Fruit fly (Drosophila melanogaster) whole organism, embryonic: ENCODE data around the gene CG31473.

Experiments used
- Abd-B ChIP-seq: fragments of 200-800 bp; sonication (Bioruptor generic); optimal IDR thresholded peaks from 2 replicates; lab custom pipeline; 2018; ENCODE audit warnings: missing biosample characterization, mild to moderate bottlenecking, missing genetic modification characterization, moderate library complexity
- Blimp-1 ChIP-seq: fragments of 200-800 bp; sonication (Bioruptor generic); optimal IDR thresholded peaks from 3 replicates; lab custom pipeline; 2018; ENCODE audit warnings: missing biosample characterization, missing genetic modification characterization, mild to moderate bottlenecking, moderate library complexity, missing genetic modification reagents
- C15 ChIP-seq: fragments of 200-800 bp; sonication (Bioruptor generic); IDR thresholded peaks from 3 replicates; pipeline ENCODE4 v1.3.6; 2022; ENCODE audit warnings: missing biosample characterization, missing genetic modification characterization
- CG10209 ChIP-seq: fragments of 200-800 bp; sonication (Bioruptor generic); optimal IDR thresholded peaks from 3 replicates; lab custom pipeline; 2017; ENCODE audit warnings: missing biosample characterization, mild to moderate bottlenecking, missing genetic modification characterization, missing genetic modification reagents
- CG13775 ChIP-seq: fragments of 200-800 bp; sonication (Bioruptor generic); optimal IDR thresholded peaks from 3 replicates; lab custom pipeline; 2017; ENCODE audit warnings: missing biosample characterization, mild to moderate bottlenecking, missing genetic modification characterization
- CG14014 ChIP-seq: fragments of 200-800 bp; sonication (Bioruptor generic); IDR thresholded peaks from 2 replicates; pipeline ENCODE4 v1.3.6; 2022; ENCODE audit warnings: missing biosample characterization, missing genetic modification characterization
- CG15514 ChIP-seq: fragments of 200-800 bp; sonication (Bioruptor generic); optimal IDR thresholded peaks from 3 replicates; lab custom pipeline; 2017; ENCODE audit warnings: missing biosample characterization, missing genetic modification characterization, mild to moderate bottlenecking, moderate library complexity, missing genetic modification reagents
- CG17361 ChIP-seq: fragments of 200-800 bp; sonication (Bioruptor generic); IDR thresholded peaks from 3 replicates; pipeline ENCODE4 v1.3.6; 2022; ENCODE audit warnings: missing biosample characterization, missing genetic modification characterization
- CG17802 ChIP-seq: fragments of 200-800 bp; sonication (Bioruptor generic); optimal IDR thresholded peaks from 2 replicates; lab custom pipeline; 2018; ENCODE audit warnings: missing biosample characterization, mild to moderate bottlenecking, missing genetic modification characterization, moderate library complexity
- CG18764 ChIP-seq: fragments of 200-800 bp; sonication (Bioruptor generic); optimal IDR thresholded peaks from 3 replicates; lab custom pipeline; 2016; ENCODE audit warnings: missing biosample characterization, missing genetic modification characterization
- CG2712 ChIP-seq: fragments of 200-800 bp; optimal IDR thresholded peaks from 3 replicates; lab custom pipeline; 2019; ENCODE audit warnings: missing biosample characterization, mild to moderate bottlenecking, missing genetic modification characterization, moderate library complexity
- CG2889 ChIP-seq: fragments of 200-800 bp; sonication (Bioruptor generic); IDR thresholded peaks from 3 replicates; pipeline ENCODE4 v1.3.6; 2022; ENCODE audit warnings: missing biosample characterization, missing genetic modification characterization
- CG3065 ChIP-seq: fragments of 200-800 bp; sonication (Bioruptor generic); optimal IDR thresholded peaks from 2 replicates; lab custom pipeline; 2016; ENCODE audit warnings: missing biosample characterization, missing genetic modification characterization
- CG3163 ChIP-seq: fragments of 200-800 bp; sonication (Bioruptor generic); optimal IDR thresholded peaks from 3 replicates; lab custom pipeline; 2016; ENCODE audit warnings: missing biosample characterization, missing genetic modification characterization
- CG32532 ChIP-seq: fragments of 200-800 bp; sonication (Bioruptor generic); IDR thresholded peaks from 2 replicates; pipeline ENCODE4 v1.3.6; 2022; ENCODE audit warnings: missing biosample characterization, missing genetic modification characterization
- CG4360 ChIP-seq: fragments of 200-800 bp; sonication (Bioruptor generic); IDR thresholded peaks from 2 replicates; pipeline ENCODE4 v1.3.6; 2022; ENCODE audit warnings: missing biosample characterization, missing genetic modification characterization
- CG6272 ChIP-seq: fragments of 200-800 bp; sonication (Bioruptor generic); IDR thresholded peaks from 2 replicates; pipeline ENCODE4 v1.3.6; 2022; ENCODE audit warnings: missing biosample characterization, missing genetic modification characterization
- CG7928 ChIP-seq: fragments of 200-800 bp; sonication (Bioruptor generic); optimal IDR thresholded peaks from 2 replicates; lab custom pipeline; 2017; ENCODE audit warnings: missing biosample characterization, mild to moderate bottlenecking, missing genetic modification characterization
- CG8944 ChIP-seq: fragments of 200-800 bp; sonication (Bioruptor generic); optimal IDR thresholded peaks from 3 replicates; lab custom pipeline; 2016; ENCODE audit warnings: missing biosample characterization, missing genetic modification characterization
- CG9727 ChIP-seq: fragments of 200-800 bp; sonication (Bioruptor generic); optimal IDR thresholded peaks from 3 replicates; lab custom pipeline; 2017; ENCODE audit warnings: missing biosample characterization, mild to moderate bottlenecking, missing genetic modification characterization
- CG9817 ChIP-seq: fragments of 200-800 bp; sonication (Bioruptor generic); optimal IDR thresholded peaks from 2 replicates; lab custom pipeline; 2018; ENCODE audit warnings: missing biosample characterization, mild to moderate bottlenecking, missing genetic modification characterization, moderate library complexity
- CTCF ChIP-seq: fragments of 200-800 bp; sonication (Bioruptor generic); optimal IDR thresholded peaks from 2 replicates; lab custom pipeline; 2017; ENCODE audit warnings: missing biosample characterization, mild to moderate bottlenecking, missing genetic modification characterization, moderate library complexity
- D ChIP-seq, 2 experiments: fragments of 200-800 bp in 1 of 2; fragments of >200 bp in 1 of 2; sonication (Bioruptor generic) in 1 of 2; optimal IDR thresholded peaks; 2 replicates in 1 of 2; 3 replicates in 1 of 2; lab custom pipeline; 2017; ENCODE audit warnings: mild to moderate bottlenecking in 1 of 2, missing biosample characterization in 1 of 2, missing genetic modification characterization in 1 of 2, missing genetic modification reagents in 1 of 2
- Ets97D ChIP-seq: fragments of 200-800 bp; sonication (Bioruptor generic); optimal IDR thresholded peaks from 3 replicates; lab custom pipeline; 2016; ENCODE audit warnings: missing biosample characterization, missing genetic modification characterization
- HLH4C ChIP-seq: fragments of 200-800 bp; sonication (Bioruptor generic); IDR thresholded peaks from 3 replicates; pipeline ENCODE4 v1.3.6; 2022; ENCODE audit warnings: missing biosample characterization, missing genetic modification characterization; ENCODE audit not compliant: partially characterized antibody
- Lim3 ChIP-seq: fragments of 200-800 bp; sonication (Bioruptor generic); IDR thresholded peaks from 2 replicates; pipeline ENCODE4 v1.3.6; 2022; ENCODE audit warnings: missing biosample characterization, missing genetic modification characterization
- NC2α ChIP-seq: fragments of 200-800 bp; sonication (Bioruptor generic); optimal IDR thresholded peaks from 2 replicates; lab custom pipeline; 2016; ENCODE audit warnings: missing biosample characterization, missing genetic modification characterization
- NK7.1 ChIP-seq: fragments of 200-800 bp; sonication (Bioruptor generic); optimal IDR thresholded peaks from 3 replicates; lab custom pipeline; 2016; ENCODE audit warnings: missing biosample characterization, missing genetic modification characterization
- Neu2 ChIP-seq: fragments of 200-800 bp; sonication (Bioruptor generic); optimal IDR thresholded peaks from 3 replicates; lab custom pipeline; 2016; ENCODE audit warnings: missing biosample characterization, missing genetic modification characterization, borderline replicate concordance
- Sin3A ChIP-seq: fragments of >200 bp; optimal IDR thresholded peaks from 2 replicates; lab custom pipeline; 2018
- Sry-δ ChIP-seq: fragments of 200-800 bp; sonication (Bioruptor generic); optimal IDR thresholded peaks from 2 replicates; lab custom pipeline; 2016; ENCODE audit warnings: missing biosample characterization, missing genetic modification characterization
- Stat92E ChIP-seq, 3 experiments: fragments of >200 bp in 2 of 3; fragments of 200-800 bp in 1 of 3; sonication (Bioruptor generic) in 1 of 3; optimal IDR thresholded peaks; 2 replicates each; lab custom pipeline; 2017 to 2019; ENCODE audit warnings: missing biosample characterization in 3 of 3, missing genetic modification characterization in 3 of 3, mild to moderate bottlenecking in 1 of 3, moderate library complexity in 1 of 3
- ab ChIP-seq: fragments of 200-800 bp; sonication (Bioruptor generic); optimal IDR thresholded peaks from 2 replicates; lab custom pipeline; 2016; ENCODE audit warnings: missing biosample characterization, missing genetic modification characterization
- bcd ChIP-seq: fragments of 200-800 bp; sonication (Bioruptor generic); optimal IDR thresholded peaks from 2 replicates; lab custom pipeline; 2017; ENCODE audit warnings: missing biosample characterization, mild to moderate bottlenecking, missing genetic modification characterization
- cas ChIP-seq: fragments of 200-800 bp; sonication (Bioruptor generic); IDR thresholded peaks from 2 replicates; pipeline ENCODE4 v1.3.6; 2022; ENCODE audit warnings: missing biosample characterization, missing genetic modification characterization
- ci ChIP-seq: fragments of 200-800 bp; sonication (Bioruptor generic); IDR thresholded peaks from 3 replicates; pipeline ENCODE4 v1.3.6; 2022; ENCODE audit warnings: missing biosample characterization, missing genetic modification characterization
- dimm ChIP-seq: fragments of 200-800 bp; sonication (Bioruptor generic); IDR thresholded peaks from 2 replicates; pipeline ENCODE4 v1.3.6; 2022; ENCODE audit warnings: missing biosample characterization, missing genetic modification characterization
- exex ChIP-seq: fragments of 200-800 bp; sonication (Bioruptor generic); optimal IDR thresholded peaks from 4 replicates; lab custom pipeline; 2018; ENCODE audit warnings: missing biosample characterization, mild to moderate bottlenecking, missing genetic modification characterization, moderate library complexity
- fd102C ChIP-seq: fragments of 200-800 bp; sonication (Bioruptor generic); optimal IDR thresholded peaks from 2 replicates; lab custom pipeline; 2018; ENCODE audit warnings: missing biosample characterization, mild to moderate bottlenecking, missing genetic modification characterization, moderate library complexity
- hth ChIP-seq: fragments of >200 bp; optimal IDR thresholded peaks from 2 replicates; lab custom pipeline; 2017; ENCODE audit warnings: inconsistent platforms
- kah ChIP-seq: fragments of 200-800 bp; sonication (Bioruptor generic); optimal IDR thresholded peaks from 2 replicates; lab custom pipeline; 2018; ENCODE audit warnings: missing biosample characterization, mild to moderate bottlenecking, missing genetic modification characterization
- kni ChIP-seq: fragments of 200-800 bp; sonication (Bioruptor generic); optimal IDR thresholded peaks from 3 replicates; lab custom pipeline; 2017; ENCODE audit warnings: mild to moderate bottlenecking, missing biosample characterization, missing genetic modification reagents, missing genetic modification characterization
- odd ChIP-seq: fragments of 200-800 bp; sonication (Bioruptor generic); optimal IDR thresholded peaks from 2 replicates; lab custom pipeline; 2017; ENCODE audit warnings: missing biosample characterization, mild to moderate bottlenecking, missing genetic modification characterization
- prd ChIP-seq, 3 experiments: fragments of >200 bp in 2 of 3; fragments of 200-800 bp in 1 of 3; sonication (Bioruptor generic) in 1 of 3; optimal IDR thresholded peaks in 2 of 3; IDR thresholded peaks in 1 of 3; 2 replicates in 2 of 3; 3 replicates in 1 of 3; pipeline versions ENCODE4 v1.3.6 to Lab custom; 2017 to 2022; ENCODE audit warnings: missing biosample characterization in 1 of 3, missing genetic modification characterization in 1 of 3
- schlank ChIP-seq: fragments of 200-800 bp; sonication (Bioruptor generic); optimal IDR thresholded peaks from 2 replicates; lab custom pipeline; 2018; ENCODE audit warnings: missing biosample characterization, mild to moderate bottlenecking, missing genetic modification characterization
- sima ChIP-seq: fragments of 200-800 bp; sonication (Bioruptor generic); optimal IDR thresholded peaks from 2 replicates; lab custom pipeline; 2016; ENCODE audit warnings: missing biosample characterization, missing genetic modification characterization
- sug ChIP-seq: fragments of 200-800 bp; optimal IDR thresholded peaks from 2 replicates; lab custom pipeline; 2019; ENCODE audit warnings: missing biosample characterization, mild to moderate bottlenecking, missing genetic modification characterization, moderate library complexity
- zen ChIP-seq: fragments of 200-800 bp; sonication (Bioruptor generic); optimal IDR thresholded peaks from 3 replicates; lab custom pipeline; 2018; ENCODE audit warnings: missing biosample characterization, mild to moderate bottlenecking, missing genetic modification characterization, moderate library complexity

The CG31473 gene

DNA sequence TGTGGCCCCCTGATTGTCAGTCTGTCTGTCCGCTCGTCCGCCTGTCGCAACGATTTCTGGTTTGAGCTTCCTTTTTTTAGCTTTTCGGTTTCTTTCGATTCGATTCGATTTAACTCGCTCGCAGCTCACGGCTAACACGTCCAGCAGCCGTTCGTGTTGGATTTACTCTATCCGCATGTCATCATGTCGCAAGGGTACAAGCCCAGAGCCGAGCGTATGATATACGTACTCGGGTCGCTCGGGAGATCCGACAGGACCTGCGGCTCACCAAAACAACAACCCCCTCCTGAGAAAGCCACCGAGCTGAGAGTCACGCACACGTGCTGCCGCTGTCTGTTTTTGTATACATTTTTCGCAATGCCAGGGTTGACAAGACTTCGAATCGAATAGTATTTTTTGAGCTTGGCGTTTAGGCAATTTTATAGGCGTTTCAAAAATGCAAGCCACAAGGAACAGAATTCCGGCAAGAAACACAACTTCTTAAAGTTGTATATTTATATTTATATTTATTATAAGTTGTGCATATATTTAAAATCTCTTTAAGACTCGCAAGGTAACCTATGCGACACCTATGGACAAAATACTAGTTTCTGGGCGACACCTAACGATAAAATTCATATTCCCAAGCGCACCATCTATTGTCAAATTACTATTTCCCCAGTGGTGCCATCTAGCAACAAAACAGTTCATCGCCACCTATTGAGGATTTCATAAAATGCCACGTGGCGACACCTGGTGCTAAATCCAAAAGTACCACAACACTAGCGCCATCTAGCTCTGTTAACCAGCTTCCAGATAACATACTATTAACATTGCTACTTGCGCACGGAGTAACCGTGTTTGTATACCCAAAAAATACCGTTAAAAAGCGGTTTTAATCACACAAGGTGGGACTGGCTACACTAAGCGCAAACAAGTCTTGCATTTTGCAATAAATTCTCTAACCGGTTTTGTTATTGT lies 1.7 kb upstream of the CG31473 start, which contains the start of the genes CG2993 and sgll (continued):
- TF ChIP-seq Sry-δ (peak; percentile 66), HLH4C (GFP tag; lab: Robert Waterston, UW) (no peak), CG4360 (no peak; the same call in 1 of the 2 replicates), prd (optimal IDR thresholded peaks at IDR 0.05; lab: Kevin White, UChicago) (no peak), prd (GFP tag; IDR thresholded peaks at IDR 0.05; lab: Robert Waterston, UW) (peak; percentile 95), CG17802 (tag; lab: Kevin White, UChicago) (peak; percentile 74), kni (GFP tag; lab: Kevin White, UChicago) (peak; percentile 68), ci (GFP tag; lab: Robert Waterston, UW) (peak; percentile 97), CG14014 (GFP tag; lab: Robert Waterston, UW) (peak; percentile 87), CG7928 (GFP tag; lab: Kevin White, UChicago) (peak; percentile 58), CG10209 (GFP tag; lab: Kevin White, UChicago) (peak; percentile 91), CG18764 (GFP tag; lab: Kevin White, UChicago) (peak; percentile 90), CG9727 (GFP tag; lab: Kevin White, UChicago) (peak; percentile 83), CTCF (GFP tag; lab: Kevin White, UChicago) (peak; percentile 100), Neu2 (GFP tag; lab: Kevin White, UChicago) (peak; percentile 55), fd102C (GFP tag; lab: Kevin White, UChicago) (peak; percentile 67), CG3163 (GFP tag; lab: Kevin White, UChicago) (peak; percentile 76), sug (tag; lab: Kevin White, UChicago) (peak; percentile 88), sima (GFP tag; lab: Kevin White, UChicago) (peak; percentile 60), CG17361 (GFP tag; lab: Robert Waterston, UW) (peak; percentile 89; the same call in 2 of the 3 replicates), CG32532 (GFP tag; lab: Robert Waterston, UW) (peak; percentile 99), NK7.1 (GFP tag; lab: Kevin White, UChicago) (peak; percentile 84), D (optimal IDR thresholded peaks at IDR 0.05; lab: Kevin White, UChicago) (no peak), D (GFP tag; optimal IDR thresholded peaks at IDR 0.05; lab: Kevin White, UChicago) (peak; percentile 80), CG8944 (GFP tag; lab: Kevin White, UChicago) (peak; percentile 97), dimm (GFP tag; lab: Robert Waterston, UW) (peak; percentile 62), Blimp-1 (peak; percentile 76), schlank (tag; lab: Kevin White, UChicago) (peak; percentile 46), Sin3A (lab: Kevin White, UChicago) (no peak), odd (peak; percentile 41), CG6272 (peak; percentile 87), CG15514 (peak; percentile 76), Ets97D (GFP tag; lab: Kevin White, UChicago) (peak; percentile 78), exex (tag; lab: Kevin White, UChicago) (no peak), cas (GFP tag; lab: Robert Waterston, UW) (peak; percentile 66), CG13775 (GFP tag; lab: Kevin White, UChicago) (peak; percentile 72), Lim3 (GFP tag; lab: Robert Waterston, UW) (peak; percentile 69), C15 (GFP tag; lab: Robert Waterston, UW) (no peak; the same call in 2 of the 3 replicates), NC2α (peak; percentile 81), ab (GFP tag; lab: Kevin White, UChicago) (peak; percentile 87), CG2889 (GFP tag; lab: Robert Waterston, UW) (peak; percentile 70; the same call in 2 of the 3 replicates), CG2712 (peak; percentile 88), kah (GFP tag; lab: Kevin White, UChicago) (no peak), hth (lab: Kevin White, UChicago) (no peak), zen (tag; lab: Kevin White, UChicago) (peak; percentile 88), CG3065 (GFP tag; lab: Kevin White, UChicago) (peak; percentile 83), Stat92E (GFP tag; optimal IDR thresholded peaks at IDR 0.05; lab: Kevin White, UChicago) (no peak), CG9817 (tag; lab: Kevin White, UChicago) (peak; percentile 94), bcd (peak; percentile 91), Abd-B (GFP tag; lab: Kevin White, UChicago) (peak; percentile 79)
